Worm (Caenorhabditis elegans) whole organism, L3 larva: ENCODE measurements around the gene ZC504.1.

Source experiments
- ceh-16 ChIP-seq: sonication (generic microtip); optimal IDR thresholded peaks from 2 replicates; lab custom pipeline; 2017; ENCODE audit warnings: missing biosample characterization, missing genetic modification characterization
- ceh-82 ChIP-seq: fragments of 150-350 bp; optimal IDR thresholded peaks from 2 replicates; lab custom pipeline; 2014; ENCODE audit warnings: missing biosample characterization, missing genetic modification characterization
- elt-2 ChIP-seq: sonication (generic microtip); optimal IDR thresholded peaks from 2 replicates; lab custom pipeline; 2016; ENCODE audit warnings: missing genetic modification reagents, mild to moderate bottlenecking, missing genetic modification characterization, missing compliant biosample characterization
- elt-3 ChIP-seq, 3 experiments: fragments of 150-350 bp in 1 of 3; sonication (generic microtip) in 2 of 3; optimal IDR thresholded peaks; 2 replicates in 2 of 3; 4 replicates in 1 of 3; lab custom pipeline; 2014 to 2017; ENCODE audit warnings: missing biosample characterization in 3 of 3, missing genetic modification characterization in 3 of 3
- jun-1 ChIP-seq: fragments of 150-350 bp; optimal IDR thresholded peaks from 2 replicates; lab custom pipeline; 2014; ENCODE audit warnings: missing biosample characterization, missing genetic modification reagents, missing genetic modification characterization
- lin-15B ChIP-seq: fragments of 150-350 bp; optimal IDR thresholded peaks from 2 replicates; lab custom pipeline; 2014; ENCODE audit warnings: missing biosample characterization, missing genetic modification characterization
- nhr-23 ChIP-seq: fragments of 150-350 bp; optimal IDR thresholded peaks from 2 replicates; lab custom pipeline; 2014; ENCODE audit warnings: missing biosample characterization, missing genetic modification reagents, missing genetic modification characterization
- nhr-76 ChIP-seq: fragments of 150-350 bp; sonication (generic microtip); optimal IDR thresholded peaks from 5 replicates; lab custom pipeline; 2014; ENCODE audit warnings: missing biosample characterization, missing genetic modification characterization
- pqm-1 ChIP-seq: fragments of 150-350 bp; optimal IDR thresholded peaks from 2 replicates; lab custom pipeline; 2017; ENCODE audit warnings: missing biosample characterization, missing genetic modification characterization, inconsistent platforms
- snpc-4 ChIP-seq: fragments of 150-350 bp; optimal IDR thresholded peaks from 2 replicates; lab custom pipeline; 2014; ENCODE audit warnings: missing biosample characterization, missing genetic modification characterization
- zag-1 ChIP-seq: fragments of 150-350 bp; optimal IDR thresholded peaks from 2 replicates; lab custom pipeline; 2014; ENCODE audit warnings: missing biosample characterization, missing genetic modification characterization

Gene ZC504.1

ce11 chrX:10453960-10454359 is 47.0 kb downstream of the ZC504.1 start, which contains the start of gene lgc-41:
Gene lgc-41, plus strand, starts transcription at chrX:10454260.
- no peak for TF ChIP-seq ceh-16 (tag; lab: Kevin White, UChicago)
- no peak for TF ChIP-seq elt-2 (tag; lab: Kevin White, UChicago)
- no peak for TF ChIP-seq lin-15B (tag; lab: Kevin White, UChicago)
- no peak for TF ChIP-seq pqm-1 (tag; lab: Kevin White, UChicago)
- TF ChIP-seq elt-3 (tag; optimal IDR thresholded peaks at IDR 0.05; lab: Kevin White, UChicago), result no peak
- no peak for TF ChIP-seq nhr-76
- no peak for TF ChIP-seq nhr-23 (tag; lab: Kevin White, UChicago)
- no peak for TF ChIP-seq zag-1 (tag; lab: Kevin White, UChicago)
- no peak for TF ChIP-seq ceh-82 (tag; lab: Kevin White, UChicago)
- TF ChIP-seq jun-1 (tag; lab: Kevin White, UChicago), result no peak
- no peak for TF ChIP-seq snpc-4 (tag; lab: Kevin White, UChicago)
